Fruit fly (Drosophila melanogaster) whole organism, larva: ENCODE measurements around the gene CG7606.

Experiments used
- noc ChIP-seq: fragments of 200-800 bp; sonication (Bioruptor generic); optimal IDR thresholded peaks from 3 replicates; lab custom pipeline; 2019; ENCODE audit warnings: missing biosample characterization, mild to moderate bottlenecking, missing genetic modification characterization, moderate library complexity

The CG7606 gene

DNA sequence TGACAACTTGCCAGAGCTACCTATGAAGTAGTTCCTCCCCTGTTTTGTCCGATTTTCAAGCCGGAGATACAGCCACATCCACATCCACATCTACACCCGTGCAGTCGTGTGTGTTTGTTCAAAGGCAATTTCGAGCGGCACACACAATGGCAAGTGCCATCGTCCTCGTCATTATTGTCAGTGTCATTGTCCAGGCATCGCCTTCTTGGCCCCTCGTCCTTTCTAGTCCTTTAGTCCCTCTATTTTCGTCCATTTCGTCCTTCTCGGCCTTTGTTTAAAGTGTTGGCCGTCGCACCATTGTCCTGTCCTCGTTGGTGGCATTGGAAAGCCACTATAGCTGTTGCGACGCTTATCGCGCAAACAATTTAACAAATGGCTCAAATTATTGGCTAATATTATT is 6.6 kb downstream of the CG7606 start:
- TF ChIP-seq noc (tag; lab: Kevin White, UChicago): no peak

dm6 chr3R:17603717-17604116 is 7.4 kb downstream of the CG7606 start:
- no peak for TF ChIP-seq noc (tag; lab: Kevin White, UChicago)

DNA sequence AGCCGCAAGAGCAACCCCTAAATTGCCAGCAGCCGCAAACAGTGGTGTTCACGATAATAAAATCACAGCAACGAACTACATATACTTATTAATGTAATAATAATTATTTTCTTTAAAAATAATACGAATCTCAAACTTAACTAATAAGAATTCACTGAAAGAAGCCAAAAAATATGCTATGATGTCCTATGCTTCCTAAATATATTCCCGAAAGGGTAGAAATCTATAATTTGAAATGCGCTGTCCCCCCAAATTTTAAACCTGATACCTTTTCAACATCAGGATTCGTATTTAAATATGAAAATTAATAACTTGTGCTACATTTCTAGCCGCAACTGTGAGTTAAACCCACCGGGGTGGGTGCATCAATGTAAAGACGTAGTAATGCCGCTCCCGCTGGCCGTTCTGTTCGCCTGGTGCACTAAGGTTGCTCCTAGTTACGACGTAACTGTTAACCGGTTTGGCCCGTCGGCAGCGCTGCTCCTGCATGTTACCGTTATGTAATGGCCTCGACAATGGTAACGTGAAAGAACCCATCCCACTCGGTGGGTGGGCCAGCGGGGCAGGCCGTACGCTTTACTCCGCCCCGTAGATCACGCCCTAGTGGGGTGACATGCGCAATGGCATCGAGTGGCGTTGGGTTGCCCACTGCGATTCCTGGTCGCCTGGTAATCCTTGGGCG is 8.0 kb downstream of the CG7606 start:
- peak; percentile 34 for TF ChIP-seq noc (tag; lab: Kevin White, UChicago)

- no peak for TF ChIP-seq noc (tag; lab: Kevin White, UChicago)
Measured at dm6 chr3R:17604880-17605667, 8.7 kb downstream of the CG7606 start.

DNA sequence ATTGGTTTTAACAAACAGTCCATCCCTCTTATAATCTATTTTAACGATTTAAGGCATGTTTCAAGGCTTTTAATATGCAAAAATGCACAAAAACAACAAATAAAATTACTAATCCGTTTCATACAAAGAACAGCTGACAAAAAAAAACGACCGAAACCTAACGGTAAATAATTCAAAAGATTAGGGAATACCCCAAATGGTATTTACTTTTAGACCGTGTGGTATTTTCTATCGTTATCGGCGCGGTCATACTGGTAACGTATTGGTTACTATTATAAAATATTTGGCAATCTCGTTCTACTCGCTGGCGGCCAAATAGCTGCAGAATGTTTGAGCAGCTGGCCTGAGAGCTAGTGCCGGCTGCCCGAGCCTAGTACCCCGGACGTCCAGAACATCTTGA is 9.5 kb downstream of the CG7606 start, which contains the start of gene sll:
TSS of gene sll (plus strand) at position 235 of the 400 bp plus-strand sequence.
- no peak for TF ChIP-seq noc (tag; lab: Kevin White, UChicago)

DNA sequence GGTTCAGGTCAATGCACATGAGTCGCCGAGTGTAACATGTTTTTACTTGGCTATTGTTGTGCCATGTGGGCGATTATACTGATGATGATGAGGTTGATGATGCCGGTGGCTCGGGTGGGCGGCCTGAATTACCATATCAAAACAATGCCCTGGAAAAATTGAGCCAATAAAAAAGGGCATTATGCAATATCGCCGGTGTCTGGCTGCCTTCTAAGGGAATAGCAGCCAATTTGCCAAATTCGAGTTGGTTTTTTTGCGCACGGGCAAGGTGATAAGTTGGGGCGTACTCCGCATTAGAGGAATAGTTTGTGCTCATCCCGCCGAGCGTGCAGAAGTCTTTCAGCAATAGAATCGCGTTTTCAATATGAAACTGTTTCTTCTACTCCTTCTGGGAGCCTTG is 12.7 kb downstream of the CG7606 start, which contains the start of gene CG14329:
TSS of gene CG14329 (plus strand) at position 301 of the 400 bp plus-strand sequence.
- no peak for TF ChIP-seq noc (tag; lab: Kevin White, UChicago)

- no peak for TF ChIP-seq noc (tag; lab: Kevin White, UChicago)
Measured at dm6 chr3R:17611411-17611810, 15.1 kb downstream of the CG7606 start, which contains the start of gene Edg91. Edg91 (minus strand) TSS chr3R:17611511.

DNA sequence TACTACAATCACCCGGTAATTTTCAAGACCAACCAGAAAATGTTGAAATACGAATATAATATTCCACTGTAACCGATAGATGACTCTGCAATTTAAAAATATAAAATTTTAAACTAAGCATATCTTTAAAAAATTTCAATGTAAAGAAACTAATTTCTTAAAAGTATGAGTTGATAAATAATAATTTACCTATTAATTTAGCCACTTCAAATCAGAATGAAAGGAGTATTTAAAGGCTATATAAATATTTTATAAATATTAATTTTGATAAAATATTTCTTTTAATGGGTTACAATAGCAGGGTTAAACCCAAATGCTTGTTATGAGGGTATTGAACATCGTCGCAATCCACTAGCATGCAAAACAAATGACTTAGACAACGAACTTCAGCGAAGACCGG is 15.5 kb downstream of the CG7606 start:
- no peak for TF ChIP-seq noc (tag; lab: Kevin White, UChicago)

DNA sequence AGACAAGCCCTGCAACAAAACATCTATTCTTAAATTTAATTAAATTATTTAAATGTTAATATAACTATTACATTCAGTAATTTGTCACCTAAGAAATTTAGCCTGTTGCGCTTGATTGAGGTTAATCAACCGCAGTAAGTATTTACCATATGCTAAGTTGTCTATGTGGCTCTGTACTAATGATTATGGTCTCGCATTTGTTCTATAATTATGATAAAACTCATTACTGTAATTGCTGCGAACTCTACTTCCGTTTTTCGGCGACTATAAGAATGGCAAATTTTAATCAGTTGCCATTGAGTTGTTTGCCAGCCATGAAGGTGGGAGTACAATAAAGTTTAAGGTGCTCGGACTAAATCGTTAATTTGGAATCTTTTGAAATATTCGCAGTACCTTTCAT is 16.3 kb downstream of the CG7606 start, which contains the start of gene CG34281:
TSS of gene CG34281 (plus strand) at position 301 of the 400 bp plus-strand sequence.
- TF ChIP-seq noc (tag; lab: Kevin White, UChicago): no peak

DNA sequence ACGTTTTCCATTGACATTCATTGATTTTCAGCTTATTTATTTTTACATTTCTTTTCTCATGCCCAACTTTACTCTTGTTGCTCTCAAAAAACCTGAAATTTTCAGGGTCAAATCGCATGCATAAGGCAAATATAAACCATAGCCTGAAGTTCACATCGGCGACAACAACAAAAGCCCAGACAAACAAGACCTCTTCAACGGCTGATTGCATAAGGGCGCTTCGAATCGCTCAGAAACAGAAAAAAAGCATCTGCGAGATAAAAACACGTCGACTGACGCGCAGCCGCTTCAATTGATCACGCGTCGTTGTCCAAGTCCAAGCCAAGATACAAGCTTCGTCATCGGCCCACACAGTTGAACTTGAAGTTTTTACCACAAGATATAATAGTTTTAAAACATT is 17.2 kb downstream of the CG7606 start, which contains the start of gene CG14327:
TSS of gene CG14327 (plus strand) at position 161 of the 400 bp plus-strand sequence.
- TF ChIP-seq noc (tag; lab: Kevin White, UChicago): no peak

- TF ChIP-seq noc (tag; lab: Kevin White, UChicago): no peak
Measured at dm6 chr3R:17615076-17615475, 18.7 kb downstream of the CG7606 start.

dm6 chr3R:17615746-17616145 is 19.4 kb downstream of the CG7606 start:
- no peak for TF ChIP-seq noc (tag; lab: Kevin White, UChicago)

DNA sequence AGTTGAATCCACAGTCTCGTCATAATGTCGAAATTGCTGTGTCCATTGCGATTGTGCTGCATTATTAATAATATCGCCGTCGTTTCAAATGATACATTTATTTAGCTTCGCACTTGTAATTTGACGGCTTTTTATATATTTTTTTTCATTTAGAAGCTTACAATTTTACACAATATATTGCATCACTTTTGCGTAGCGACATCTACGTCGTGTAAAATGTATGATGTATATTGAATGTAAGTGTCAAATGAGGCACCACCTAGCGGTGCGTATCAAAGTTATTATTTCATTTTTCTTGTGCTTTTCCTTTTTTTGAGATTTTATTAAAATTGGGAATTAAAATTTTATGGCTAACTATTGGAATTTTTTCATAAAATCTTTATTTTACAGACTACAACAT is 20.2 kb downstream of the CG7606 start:
- TF ChIP-seq noc (tag; lab: Kevin White, UChicago): no peak

DNA sequence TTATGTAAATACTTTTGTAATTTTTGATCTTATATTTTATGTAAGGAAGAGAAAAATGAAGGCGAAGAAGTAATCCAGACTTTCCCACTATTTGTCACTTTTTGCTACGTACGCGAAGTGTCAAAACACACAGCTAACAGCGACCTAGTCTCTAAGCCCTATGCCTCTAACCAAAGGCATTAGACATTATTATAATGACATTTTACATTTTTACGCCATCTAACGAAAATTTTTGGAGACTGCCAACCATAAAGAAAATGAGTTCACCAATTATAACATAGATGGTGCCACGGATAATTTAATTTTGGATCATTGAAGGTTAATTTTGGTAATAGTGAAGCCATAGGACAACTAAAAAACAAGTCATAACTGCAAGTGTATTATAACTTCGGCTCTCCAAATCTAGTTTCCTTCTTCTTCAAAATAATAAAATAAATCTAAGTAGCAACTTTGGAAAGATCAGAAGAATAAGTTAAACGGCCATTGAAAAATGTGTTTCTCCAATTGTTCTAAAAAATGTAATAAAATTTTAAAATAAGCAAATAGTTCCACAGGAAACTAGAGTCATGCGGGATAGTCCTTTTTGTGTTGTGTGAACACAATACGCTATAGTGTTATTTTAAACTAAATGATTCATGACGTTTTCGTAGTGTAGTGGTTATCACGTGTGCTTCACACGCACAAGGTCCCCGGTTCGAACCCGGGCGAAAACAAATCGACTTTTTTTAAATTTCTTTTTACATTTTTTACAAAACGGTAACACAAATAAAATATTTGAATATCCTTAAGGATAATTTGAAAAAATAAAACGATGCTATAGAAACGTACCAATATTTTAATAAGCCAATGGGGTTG is 21.0 kb downstream of the CG7606 start:
- no peak for TF ChIP-seq noc (tag; lab: Kevin White, UChicago)

DNA sequence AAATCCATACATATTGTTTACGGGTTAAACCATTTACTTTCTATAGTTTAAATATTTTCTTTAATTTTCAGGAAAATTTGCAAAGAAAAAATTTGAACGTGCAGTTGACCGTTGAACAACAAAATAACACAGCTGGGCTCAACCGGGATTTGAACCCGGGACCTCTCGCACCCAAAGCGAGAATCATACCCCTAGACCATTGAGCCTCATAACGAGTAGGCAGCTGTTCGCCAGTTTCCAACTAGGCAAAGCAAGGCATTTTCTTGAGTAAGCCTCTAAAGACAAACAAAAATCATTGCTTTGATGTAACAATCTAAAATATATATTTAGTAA is 21.6 kb downstream of the CG7606 start:
- TF ChIP-seq noc (tag; lab: Kevin White, UChicago): no peak
